Worm (Caenorhabditis elegans) whole organism, L1 larva: ENCODE data around the gene glb-22.

Experiments
- C16A3.4 ChIP-seq: fragments of 150-350 bp; optimal IDR thresholded peaks from 2 replicates; lab custom pipeline; 2014; ENCODE audit warnings: missing biosample characterization, missing genetic modification characterization
- Y116A8C.19 ChIP-seq: sonication (generic microtip); optimal IDR thresholded peaks from 2 replicates; lab custom pipeline; 2016; ENCODE audit warnings: missing compliant biosample characterization, missing genetic modification characterization, borderline replicate concordance
- aha-1 ChIP-seq: fragments of 150-350 bp; optimal IDR thresholded peaks from 2 replicates; lab custom pipeline; 2014; ENCODE audit warnings: missing biosample characterization, missing genetic modification characterization
- alr-1 ChIP-seq: fragments of 200-800 bp; sonication (Bioruptor generic); optimal IDR thresholded peaks from 2 replicates; lab custom pipeline; 2018; ENCODE audit warnings: borderline replicate concordance, mild to moderate bottlenecking, missing genetic modification characterization, missing compliant biosample characterization
- aly-2 ChIP-seq: fragments of 150-350 bp; optimal IDR thresholded peaks from 2 replicates; lab custom pipeline; 2014; ENCODE audit warnings: missing biosample characterization, missing genetic modification characterization
- ama-1 ChIP-seq: fragments of 150-350 bp; optimal IDR thresholded peaks from 2 replicates; lab custom pipeline; 2014
- blmp-1 ChIP-seq: fragments of 150-350 bp; optimal IDR thresholded peaks from 2 replicates; lab custom pipeline; 2014; ENCODE audit warnings: missing biosample characterization, missing genetic modification characterization
- ceh-63 ChIP-seq: fragments of 200-800 bp; sonication (Bioruptor generic); optimal IDR thresholded peaks from 2 replicates; lab custom pipeline; 2018; ENCODE audit warnings: mild to moderate bottlenecking, missing genetic modification characterization, missing compliant biosample characterization
- ceh-8 ChIP-seq: fragments of 200-800 bp; sonication (Bioruptor generic); optimal IDR thresholded peaks from 2 replicates; lab custom pipeline; 2018; ENCODE audit warnings: mild to moderate bottlenecking, missing genetic modification characterization, moderate library complexity, missing compliant biosample characterization
- dsc-1 ChIP-seq: sonication (generic microtip); optimal IDR thresholded peaks from 2 replicates; lab custom pipeline; 2016; ENCODE audit warnings: mild to moderate bottlenecking, missing genetic modification characterization, missing compliant biosample characterization
- efl-1 ChIP-seq, 4 experiments: fragments of 150-350 bp; optimal IDR thresholded peaks in 3 of 4; peaks in 1 of 4; 1 replicate in 1 of 4; 2 replicates in 3 of 4; lab custom pipeline; 2014; ENCODE audit warnings: missing biosample characterization in 2 of 4, missing genetic modification characterization in 2 of 4, missing genetic modification reagents in 2 of 4
- efl-3 ChIP-seq: fragments of 200-800 bp; sonication (Bioruptor generic); optimal IDR thresholded peaks from 2 replicates; lab custom pipeline; 2018; ENCODE audit warnings: mild to moderate bottlenecking, missing genetic modification characterization, missing compliant biosample characterization
- egl-27 ChIP-seq, 2 experiments: fragments of 150-350 bp in 1 of 2; sonication (generic microtip); optimal IDR thresholded peaks; 3 replicates each; lab custom pipeline; 2017 to 2018; ENCODE audit warnings: missing biosample characterization in 2 of 2, missing genetic modification characterization in 2 of 2, missing genetic modification reagents in 2 of 2
- elt-2 ChIP-seq: sonication (generic microtip); optimal IDR thresholded peaks from 2 replicates; lab custom pipeline; 2016; ENCODE audit warnings: missing genetic modification characterization, mild to moderate bottlenecking, inconsistent platforms, missing compliant biosample characterization, missing genetic modification reagents
- fkh-10 ChIP-seq: sonication (generic microtip); optimal IDR thresholded peaks from 2 replicates; lab custom pipeline; 2017; ENCODE audit warnings: missing biosample characterization, missing genetic modification reagents, missing genetic modification characterization
- fkh-4 ChIP-seq: sonication (generic microtip); optimal IDR thresholded peaks from 2 replicates; lab custom pipeline; 2016; ENCODE audit warnings: missing compliant biosample characterization, missing genetic modification characterization, borderline replicate concordance
- isw-1 ChIP-seq: fragments of 200-800 bp; sonication (Bioruptor generic); IDR thresholded peaks from 2 replicates; pipeline ENCODE4 v1.3.6; 2022; ENCODE audit warnings: missing genetic modification characterization, missing compliant biosample characterization
- lin-14 ChIP-seq: fragments of 200-800 bp; sonication (Bioruptor generic); optimal IDR thresholded peaks from 2 replicates; lab custom pipeline; 2018; ENCODE audit warnings: mild to moderate bottlenecking, missing genetic modification characterization, moderate library complexity, missing compliant biosample characterization
- lin-15B ChIP-seq: fragments of 150-350 bp; sonication (generic microtip); optimal IDR thresholded peaks from 3 replicates; lab custom pipeline; 2014; ENCODE audit warnings: missing biosample characterization, missing genetic modification characterization
- lin-35 ChIP-seq, 2 experiments: fragments of 150-350 bp; optimal IDR thresholded peaks; 2 replicates each; lab custom pipeline; 2014; ENCODE audit warnings: missing biosample characterization in 2 of 2, missing genetic modification characterization in 2 of 2, missing genetic modification reagents in 2 of 2
- lin-39 ChIP-seq: fragments of 150-350 bp; optimal IDR thresholded peaks from 2 replicates; lab custom pipeline; 2014; ENCODE audit warnings: missing biosample characterization, missing genetic modification reagents, missing genetic modification characterization
- lir-3 ChIP-seq: sonication (generic microtip); optimal IDR thresholded peaks from 2 replicates; lab custom pipeline; 2016; ENCODE audit warnings: mild to moderate bottlenecking, missing genetic modification characterization, moderate library complexity, missing compliant biosample characterization; ENCODE audit not compliant: poor library complexity
- mab-9 ChIP-seq: fragments of 200-800 bp; sonication (Bioruptor generic); IDR thresholded peaks from 2 replicates; pipeline ENCODE4 v1.3.6; 2022; ENCODE audit warnings: missing genetic modification reagents, missing genetic modification characterization, missing compliant biosample characterization
- mdl-1 ChIP-seq, 2 experiments: fragments of 150-350 bp; optimal IDR thresholded peaks; 2 replicates each; lab custom pipeline; 2014 to 2017; ENCODE audit warnings: missing biosample characterization in 2 of 2, missing genetic modification characterization in 2 of 2, inconsistent platforms in 1 of 2
- mef-2 ChIP-seq: fragments of 150-350 bp; optimal IDR thresholded peaks from 2 replicates; lab custom pipeline; 2014; ENCODE audit warnings: missing biosample characterization, missing genetic modification characterization
- mep-1 ChIP-seq: fragments of 150-350 bp; optimal IDR thresholded peaks from 2 replicates; lab custom pipeline; 2014; ENCODE audit warnings: missing biosample characterization, missing genetic modification characterization
- nhr-19 ChIP-seq: fragments of 200-800 bp; sonication (Bioruptor generic); conservative IDR thresholded peaks from 2 replicates; pipeline ENCODE4 v1.3.6; 2022; ENCODE audit warnings: missing genetic modification characterization, missing compliant biosample characterization
- nhr-71 ChIP-seq: sonication (generic microtip); optimal IDR thresholded peaks from 2 replicates; lab custom pipeline; 2016; ENCODE audit warnings: mild to moderate bottlenecking, missing genetic modification characterization, moderate library complexity, missing compliant biosample characterization
- nhr-84 ChIP-seq: sonication (generic microtip); optimal IDR thresholded peaks from 2 replicates; lab custom pipeline; 2017; ENCODE audit warnings: missing biosample characterization, missing genetic modification characterization
- nhr-90 ChIP-seq: sonication (generic microtip); optimal IDR thresholded peaks from 2 replicates; lab custom pipeline; 2016; ENCODE audit warnings: mild to moderate bottlenecking, missing genetic modification characterization, missing compliant biosample characterization; ENCODE audit not compliant: poor library complexity
- pqm-1 ChIP-seq: sonication (generic microtip); optimal IDR thresholded peaks from 3 replicates; lab custom pipeline; 2017; ENCODE audit warnings: missing biosample characterization, missing genetic modification characterization
- rnt-1 ChIP-seq: sonication (generic microtip); optimal IDR thresholded peaks from 2 replicates; lab custom pipeline; 2016; ENCODE audit warnings: mild to moderate bottlenecking, missing genetic modification characterization, moderate library complexity, missing compliant biosample characterization
- skn-1 ChIP-seq: fragments of 150-350 bp; optimal IDR thresholded peaks from 2 replicates; lab custom pipeline; 2014; ENCODE audit warnings: missing biosample characterization, missing genetic modification characterization
- snpc-4 ChIP-seq: fragments of 150-350 bp; optimal IDR thresholded peaks from 2 replicates; lab custom pipeline; 2014; ENCODE audit warnings: missing biosample characterization, missing genetic modification characterization
- snu-23 ChIP-seq: sonication (generic microtip); optimal IDR thresholded peaks from 2 replicates; lab custom pipeline; 2016; ENCODE audit warnings: missing genetic modification characterization, missing compliant biosample characterization
- sox-4 ChIP-seq: sonication (generic microtip); optimal IDR thresholded peaks from 2 replicates; lab custom pipeline; 2016; ENCODE audit warnings: missing genetic modification characterization, missing compliant biosample characterization
- sptf-1 ChIP-seq: fragments of 150-350 bp; optimal IDR thresholded peaks from 2 replicates; lab custom pipeline; 2014; ENCODE audit warnings: missing biosample characterization, missing genetic modification characterization
- sup-37 ChIP-seq: fragments of 200-800 bp; sonication (Bioruptor generic); optimal IDR thresholded peaks from 2 replicates; lab custom pipeline; 2018; ENCODE audit warnings: mild to moderate bottlenecking, missing genetic modification characterization, missing compliant biosample characterization
- swsn-7 ChIP-seq: sonication (generic microtip); optimal IDR thresholded peaks from 2 replicates; lab custom pipeline; 2016; ENCODE audit warnings: missing genetic modification characterization, missing compliant biosample characterization
- unc-130 ChIP-seq: fragments of 150-350 bp; optimal IDR thresholded peaks from 2 replicates; lab custom pipeline; 2017; ENCODE audit warnings: missing biosample characterization, missing genetic modification characterization, inconsistent platforms
- unc-86 ChIP-seq: sonication (generic microtip); optimal IDR thresholded peaks from 2 replicates; lab custom pipeline; 2016; ENCODE audit warnings: missing genetic modification characterization, missing compliant biosample characterization
- unc-98 ChIP-seq: fragments of 200-800 bp; sonication (Bioruptor generic); IDR thresholded peaks from 2 replicates; pipeline ENCODE4 v1.3.6; 2022; ENCODE audit warnings: missing genetic modification characterization, missing compliant biosample characterization
- zip-4 ChIP-seq: fragments of 200-800 bp; sonication (Bioruptor generic); optimal IDR thresholded peaks from 2 replicates; lab custom pipeline; 2018; ENCODE audit warnings: mild to moderate bottlenecking, missing genetic modification characterization, moderate library complexity, missing compliant biosample characterization
- ztf-11 ChIP-seq, 2 experiments: sonication (generic microtip); optimal IDR thresholded peaks; 2 replicates each; lab custom pipeline; 2016 to 2017; ENCODE audit warnings: missing genetic modification characterization in 2 of 2, missing biosample characterization in 1 of 2, missing compliant biosample characterization in 1 of 2
- ztf-4 ChIP-seq: fragments of 150-350 bp; optimal IDR thresholded peaks from 2 replicates; lab custom pipeline; 2014; ENCODE audit warnings: missing biosample characterization, missing genetic modification characterization

Gene glb-22

ce11 chrV:14599972-14600371, at the start of gene glb-22:
Gene glb-22, plus strand, starts transcription at chrV:14600272.
- TF ChIP-seq nhr-19 (GFP tag; lab: Robert Waterston, UW), result no peak
- TF ChIP-seq mep-1 (tag; lab: Kevin White, UChicago), result no peak
- no peak for TF ChIP-seq mab-9 (GFP tag; lab: Robert Waterston, UW)
- no peak for TF ChIP-seq dsc-1 (tag; lab: Kevin White, UChicago)
- TF ChIP-seq mef-2, result no peak
- no peak for TF ChIP-seq snu-23 (GFP tag; lab: Kevin White, UChicago)
- TF ChIP-seq ama-1 (lab: Kevin White, UChicago), result no peak
- no peak for TF ChIP-seq pqm-1
- TF ChIP-seq sptf-1 (tag; lab: Kevin White, UChicago), result no peak
- TF ChIP-seq rnt-1 (tag; lab: Kevin White, UChicago), result no peak
- TF ChIP-seq zip-4, result no peak
- no peak for TF ChIP-seq lin-15B (tag; lab: Kevin White, UChicago)
- no peak for TF ChIP-seq skn-1
- no peak for TF ChIP-seq C16A3.4 (tag; lab: Kevin White, UChicago)
- no peak for TF ChIP-seq ztf-11 (tag; optimal IDR thresholded peaks at IDR 0.05; lab: Kevin White, UChicago)
- no peak for TF ChIP-seq fkh-4 (tag; lab: Kevin White, UChicago)
- TF ChIP-seq ztf-4, result no peak

ce11 chrV:14556187-14556586, 43.9 kb upstream of the glb-22 start, which contains the start of gene srg-47:
Gene srg-47, minus strand, starts transcription at chrV:14556287.
- TF ChIP-seq unc-98, result no peak
- TF ChIP-seq ceh-8, result peak; percentile 41
- TF ChIP-seq unc-86 (tag; lab: Kevin White, UChicago), result no peak
- TF ChIP-seq lin-14 (GFP tag; lab: Kevin White, UChicago), result no peak
- no peak for TF ChIP-seq blmp-1 (tag; lab: Kevin White, UChicago)
- TF ChIP-seq ama-1 (lab: Kevin White, UChicago), result no peak
- TF ChIP-seq lin-35 (GFP tag; optimal IDR thresholded peaks at IDR 0.05; lab: Kevin White, UChicago), result no peak
- no peak for TF ChIP-seq Y116A8C.19 (tag; lab: Kevin White, UChicago)

- TF ChIP-seq efl-1 (optimal IDR thresholded peaks at IDR 0.05; lab: Kevin White, UChicago) (no peak), efl-1 (GFP tag; optimal IDR thresholded peaks at IDR 0.05 in 1 of 2; lab: Kevin White, UChicago) (peak in 1 of 2 experiments; percentile 14), aly-2 (no peak)
Measured at ce11 chrV:14558757-14559156, 41.3 kb upstream of the glb-22 start, which contains the start of gene C53A5.9. Gene C53A5.9, minus strand, starts transcription at chrV:14558857.

ce11 chrV:14559312-14559711, 40.8 kb upstream of the glb-22 start, which contains the start of gene srt-32:
Gene srt-32, plus strand, starts transcription at chrV:14559612.
- no peak for TF ChIP-seq nhr-84 (tag; lab: Kevin White, UChicago)
- no peak for TF ChIP-seq Y116A8C.19 (tag; lab: Kevin White, UChicago)
- no peak for TF ChIP-seq efl-3
- no peak for TF ChIP-seq lin-39 (tag; lab: Kevin White, UChicago)
- no peak for TF ChIP-seq egl-27 (tag; optimal IDR thresholded peaks at IDR 0.05; lab: Kevin White, UChicago)
- TF ChIP-seq nhr-90 (tag; lab: Kevin White, UChicago), result no peak
- TF ChIP-seq aly-2, result no peak
- no peak for TF ChIP-seq alr-1 (tag; lab: Kevin White, UChicago)
- no peak for TF ChIP-seq swsn-7 (tag; lab: Kevin White, UChicago)
- no peak for TF ChIP-seq lir-3
- no peak for TF ChIP-seq nhr-71

ce11 chrV:14562589-14562988, 37.5 kb upstream of the glb-22 start, which contains the start of gene C53A5.11:
Gene C53A5.11, plus strand, starts transcription at chrV:14562889.
- no peak for TF ChIP-seq ceh-8
- no peak for TF ChIP-seq dsc-1 (tag; lab: Kevin White, UChicago)
- no peak for TF ChIP-seq snpc-4 (tag; lab: Kevin White, UChicago)
- no peak for TF ChIP-seq aha-1 (tag; lab: Kevin White, UChicago)
- TF ChIP-seq lin-35 (GFP tag; optimal IDR thresholded peaks at IDR 0.05; lab: Kevin White, UChicago), result no peak
- TF ChIP-seq efl-1 (optimal IDR thresholded peaks at IDR 0.05; lab: Kevin White, UChicago), result no peak
- no peak for TF ChIP-seq efl-1 (GFP tag; optimal IDR thresholded peaks at IDR 0.05 in 1 of 2; lab: Kevin White, UChicago)
- no peak for TF ChIP-seq unc-130 (tag; lab: Kevin White, UChicago)
- no peak for TF ChIP-seq ceh-63
- no peak for TF ChIP-seq sup-37 (GFP tag; lab: Kevin White, UChicago)
- no peak for TF ChIP-seq isw-1 (GFP tag; lab: Robert Waterston, UW)
- TF ChIP-seq efl-3, result no peak
- TF ChIP-seq fkh-10 (GFP tag; lab: Kevin White, UChicago), result no peak
- TF ChIP-seq mdl-1 (tag; optimal IDR thresholded peaks at IDR 0.05; lab: Kevin White, UChicago), result no peak
- no peak for TF ChIP-seq zip-4
- no peak for TF ChIP-seq sox-4
- no peak for TF ChIP-seq elt-2
- TF ChIP-seq pqm-1, result no peak
